Worm (Caenorhabditis elegans): ENCODE data around the gene H35N09.2.

The H35N09.2 gene

DNA sequence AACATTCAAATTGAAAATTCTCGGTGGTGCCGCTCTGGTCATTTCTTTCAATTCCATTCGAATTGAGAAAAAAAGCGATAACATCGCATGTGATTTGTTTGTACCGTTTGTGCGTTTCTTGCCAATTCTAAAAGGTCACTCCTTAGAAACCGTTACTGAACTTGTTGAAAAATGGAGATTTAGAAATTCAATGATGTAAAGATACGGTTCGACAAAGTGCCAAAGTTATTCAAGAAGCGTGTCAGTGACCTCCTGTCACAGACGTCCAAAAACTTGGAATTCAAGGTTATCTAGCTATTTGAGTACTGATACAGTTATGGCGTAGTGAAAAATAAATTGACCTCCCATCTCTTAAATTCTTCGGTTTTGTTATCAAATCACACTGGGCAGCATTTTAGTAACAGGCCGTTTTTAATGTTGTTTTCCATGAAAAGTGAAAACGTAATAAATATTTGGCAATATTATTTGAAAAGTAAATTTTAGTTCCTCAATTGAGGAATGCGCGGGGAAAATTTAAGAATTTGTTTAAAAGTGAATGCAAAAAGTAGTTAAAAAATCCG lies 20.0 kb downstream of the H35N09.2 start:
- TF ChIP-seq nhr-25 (tag; optimal IDR thresholded peaks at IDR 0.05) (peak; percentile 59), ceh-82 (tag; optimal IDR thresholded peaks at IDR 0.05) (no peak), lsy-12 (tag; optimal IDR thresholded peaks at IDR 0.05) (no peak), elt-1 (tag; optimal IDR thresholded peaks at IDR 0.05) (peak; percentile 51), pqm-1 (tag; optimal IDR thresholded peaks at IDR 0.05) (no peak), R02D3.7 (tag; optimal IDR thresholded peaks at IDR 0.05) (no peak)

DNA sequence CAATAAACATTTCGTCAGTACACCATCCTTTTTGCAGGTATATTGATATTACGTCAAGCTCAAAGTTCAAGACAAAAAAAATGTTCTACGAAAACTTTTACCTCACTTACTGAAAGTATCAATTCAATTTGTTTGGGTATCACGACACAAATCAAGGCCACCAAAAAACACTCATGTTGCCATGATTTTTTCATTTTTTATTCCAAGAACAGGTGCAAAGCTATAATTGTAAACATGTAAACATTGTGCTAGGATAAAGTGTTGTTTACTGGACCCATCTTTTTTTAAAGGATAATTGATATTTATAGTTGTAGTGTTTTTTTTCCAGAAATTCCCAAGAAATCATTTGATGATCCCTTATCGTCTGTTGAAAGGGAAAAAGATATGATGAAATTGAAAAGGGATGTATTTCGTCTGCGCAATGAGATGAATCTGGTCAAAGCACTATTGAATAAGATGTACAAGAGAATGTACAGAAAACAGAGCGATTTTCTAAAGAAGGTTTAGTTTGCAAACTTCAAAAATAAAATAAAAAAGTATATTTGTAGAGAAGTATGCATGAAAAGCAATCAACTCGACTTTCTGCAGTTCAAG lies 22.0 kb downstream of the H35N09.2 start:
- TF ChIP-seq nhr-11 (tag; optimal IDR thresholded peaks at IDR 0.05) (peak; percentile 21), ama-1 (optimal IDR thresholded peaks at IDR 0.05) (no peak), nhr-77 (tag; optimal IDR thresholded peaks at IDR 0.05) (no peak)

DNA sequence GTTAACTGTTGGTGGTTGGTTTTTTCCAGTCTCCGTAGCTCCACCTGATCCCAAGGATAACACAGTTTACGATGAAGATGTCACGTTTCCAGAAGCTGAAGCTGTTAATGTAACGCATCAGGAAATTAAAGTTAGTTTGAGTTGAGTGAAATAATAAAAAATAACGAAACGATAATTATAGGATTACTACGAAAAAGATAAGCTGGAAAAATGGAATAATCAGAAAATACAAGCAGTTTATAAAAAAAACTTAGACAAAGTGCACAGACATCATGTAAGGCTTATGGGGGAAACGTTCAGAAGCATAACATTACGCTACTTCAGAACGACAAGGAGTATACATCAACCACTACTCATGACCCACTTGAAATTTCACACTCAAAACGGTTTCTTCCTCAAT lies 23.4 kb downstream of the H35N09.2 start, which contains the start of gene F18E9.8:
Gene F18E9.8 (minus strand): TSS at position 101 of the 400 bp plus-strand sequence.
- no peak for TF ChIP-seq nhr-77 (tag; optimal IDR thresholded peaks at IDR 0.05)
- no peak for TF ChIP-seq snpc-4 (tag; optimal IDR thresholded peaks at IDR 0.05)
- no peak for TF ChIP-seq sea-2 (GFP tag; optimal IDR thresholded peaks at IDR 0.05)
- TF ChIP-seq aly-2 (tag; optimal IDR thresholded peaks at IDR 0.05): no peak
- no peak for TF ChIP-seq lin-15B (tag; optimal IDR thresholded peaks at IDR 0.05)
- no peak for TF ChIP-seq fkh-10 (GFP tag; optimal IDR thresholded peaks at IDR 0.05)
- no peak for TF ChIP-seq ztf-4 (tag; optimal IDR thresholded peaks at IDR 0.05)
- TF ChIP-seq zag-1 (tag; optimal IDR thresholded peaks at IDR 0.05): no peak
- no peak for TF ChIP-seq nhr-43 (tag; optimal IDR thresholded peaks at IDR 0.05; ENCODE audit: poor library complexity, severe bottlenecking)
- TF ChIP-seq mdl-1 (tag; optimal IDR thresholded peaks at IDR 0.05): no peak
- TF ChIP-seq lin-39 (tag; optimal IDR thresholded peaks at IDR 0.05): no peak
- no peak for TF ChIP-seq lsy-12 (tag; optimal IDR thresholded peaks at IDR 0.05)
- TF ChIP-seq daf-12 (tag; optimal IDR thresholded peaks at IDR 0.05): no peak
- no peak for TF ChIP-seq ama-1 (optimal IDR thresholded peaks at IDR 0.05)
- no peak for TF ChIP-seq pha-4 (tag; optimal IDR thresholded peaks at IDR 0.05)
- no peak for TF ChIP-seq nhr-237 (tag; optimal IDR thresholded peaks at IDR 0.05)
- TF ChIP-seq nfya-1 (tag; optimal IDR thresholded peaks at IDR 0.05; ENCODE audit: insufficient read depth): no peak
- TF ChIP-seq egl-27 (tag; optimal IDR thresholded peaks at IDR 0.05): no peak
- no peak for TF ChIP-seq ceh-28 (tag; optimal IDR thresholded peaks at IDR 0.05)
- no peak for TF ChIP-seq elt-3 (tag; optimal IDR thresholded peaks at IDR 0.05)

DNA sequence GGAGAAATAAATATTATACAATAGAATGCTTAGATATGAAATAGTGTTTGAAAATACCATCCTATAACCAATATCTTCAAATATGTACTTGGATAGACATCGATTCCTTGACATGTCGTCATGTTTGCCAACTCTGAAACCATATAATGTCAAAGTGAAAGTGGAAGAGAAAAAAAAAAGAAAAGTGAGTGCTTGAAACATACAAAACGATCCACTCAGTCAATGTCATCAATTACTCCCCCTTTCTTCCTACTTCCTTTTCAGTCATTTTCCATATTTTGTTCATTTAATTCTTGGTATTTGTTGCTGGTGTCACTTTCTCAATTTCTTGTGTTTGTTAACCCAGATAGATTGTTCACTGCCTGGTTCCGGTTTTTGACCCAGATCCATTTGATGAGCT lies 24.6 kb downstream of the H35N09.2 start, which contains the start of gene F18E9.4:
Gene F18E9.4 (plus strand): TSS at position 301 of the 400 bp plus-strand sequence.
- no peak for TF ChIP-seq ztf-11 (tag; optimal IDR thresholded peaks at IDR 0.05)
- no peak for TF ChIP-seq ZK546.5 (tag; optimal IDR thresholded peaks at IDR 0.05)
- TF ChIP-seq ceh-28 (tag; optimal IDR thresholded peaks at IDR 0.05): no peak
- TF ChIP-seq nhr-23 (tag; optimal IDR thresholded peaks at IDR 0.05): no peak
- no peak for TF ChIP-seq elt-3 (tag; optimal IDR thresholded peaks at IDR 0.05)
- no peak for TF ChIP-seq nhr-67 (tag; optimal IDR thresholded peaks at IDR 0.05)

DNA sequence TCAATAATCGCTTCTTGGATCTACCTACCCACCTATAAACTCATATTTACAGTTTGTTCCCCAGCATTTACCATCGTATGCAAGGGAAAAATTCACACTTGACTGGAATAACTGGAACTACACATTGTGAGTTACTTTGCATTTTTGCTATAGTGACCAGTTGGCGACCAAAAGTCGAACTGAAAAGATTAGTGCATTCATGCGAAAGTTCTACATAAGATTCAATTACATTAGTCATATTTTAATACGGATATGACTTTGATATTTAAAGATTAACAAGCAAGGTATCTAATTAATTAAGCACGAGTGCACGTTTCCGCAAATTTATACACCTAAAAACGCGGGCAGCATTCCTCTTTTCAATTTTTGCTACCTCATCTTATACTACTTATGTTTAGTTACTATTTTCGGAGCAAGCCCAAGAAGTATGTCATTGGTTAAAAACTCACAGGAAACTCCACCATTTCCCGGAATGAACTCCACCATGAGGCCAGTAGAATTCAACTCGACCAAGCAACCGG lies 33.8 kb downstream of the H35N09.2 start, which contains the start of gene jmjd-3.1:
Gene jmjd-3.1 (plus strand): TSS at position 51 of the 521 bp plus-strand sequence.
- TF ChIP-seq ZK546.5 (tag; optimal IDR thresholded peaks at IDR 0.05) (no peak), unc-62 (GFP tag; optimal IDR thresholded peaks at IDR 0.05) (no peak)

DNA sequence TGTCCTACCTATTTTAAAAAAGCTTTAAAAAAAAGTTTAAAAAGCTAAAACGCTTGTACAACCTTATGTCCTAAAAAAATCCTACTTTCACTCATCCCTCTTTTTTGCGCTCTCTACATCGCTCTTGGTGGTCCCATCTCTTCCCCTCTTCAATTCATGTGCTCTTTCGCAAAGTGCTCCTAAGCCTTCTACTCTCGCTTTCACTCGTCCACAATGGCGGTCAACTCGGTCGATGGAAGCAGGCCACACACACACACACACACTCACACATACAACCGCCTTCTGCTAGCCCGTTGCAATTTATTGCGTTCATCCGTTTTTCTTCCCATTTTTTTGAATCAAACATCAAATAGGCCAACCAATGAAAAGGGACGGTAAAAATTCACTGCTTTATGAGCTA lies 35.7 kb downstream of the H35N09.2 start:
- TF ChIP-seq eor-1 (tag; optimal IDR thresholded peaks at IDR 0.05) (no peak), nfya-1 (tag; optimal IDR thresholded peaks at IDR 0.05; ENCODE audit: insufficient read depth) (peak; percentile 47), fkh-10 (GFP tag; optimal IDR thresholded peaks at IDR 0.05) (no peak), jun-1 (tag; optimal IDR thresholded peaks at IDR 0.05) (no peak), lin-39 (tag; optimal IDR thresholded peaks at IDR 0.05) (peak; percentile 33), ceh-28 (tag; optimal IDR thresholded peaks at IDR 0.05) (no peak), fkh-2 (tag; optimal IDR thresholded peaks at IDR 0.05) (no peak), R02D3.7 (tag; optimal IDR thresholded peaks at IDR 0.05) (no peak), mml-1 (tag; optimal IDR thresholded peaks at IDR 0.05) (no peak), aly-2 (tag; optimal IDR thresholded peaks at IDR 0.05) (no peak), skn-1 (tag; optimal IDR thresholded peaks at IDR 0.05) (no peak), ZK546.5 (tag; optimal IDR thresholded peaks at IDR 0.05) (no peak), zag-1 (tag; optimal IDR thresholded peaks at IDR 0.05) (no peak)

Data from whole organism, L3 larva.